Worm (Caenorhabditis elegans) whole organism, mixed stage, embryonic: ENCODE data around the gene str-188.
A peak's percentile ranks its signal among the peaks of the same experiment; 100 is the strongest.

ENCODE experiments used
- blmp-1 ChIP-seq: fragments of 150-350 bp; optimal IDR thresholded peaks from 2 replicates; lab custom pipeline; 2014; ENCODE audit warnings: missing biosample characterization, missing genetic modification characterization
- ceh-83 ChIP-seq: fragments of 200-800 bp; sonication (Bioruptor generic); optimal IDR thresholded peaks from 2 replicates; lab custom pipeline; 2018; ENCODE audit warnings: mild to moderate bottlenecking, missing genetic modification characterization, missing compliant biosample characterization
- ces-1 ChIP-seq: fragments of 150-350 bp; optimal IDR thresholded peaks from 2 replicates; lab custom pipeline; 2014; ENCODE audit warnings: missing biosample characterization, missing genetic modification reagents, missing genetic modification characterization
- lin-13 ChIP-seq: fragments of 150-350 bp; optimal IDR thresholded peaks from 2 replicates; lab custom pipeline; 2014; ENCODE audit warnings: missing biosample characterization, missing genetic modification characterization
- lin-32 ChIP-seq: fragments of 200-800 bp; sonication (Bioruptor generic); optimal IDR thresholded peaks from 2 replicates; lab custom pipeline; 2018; ENCODE audit warnings: mild to moderate bottlenecking, missing genetic modification characterization, missing compliant biosample characterization
- mab-5 ChIP-seq: fragments of 150-350 bp; optimal IDR thresholded peaks from 2 replicates; lab custom pipeline; 2014; ENCODE audit warnings: missing biosample characterization, missing genetic modification characterization
- nhr-12 ChIP-seq: fragments of 150-350 bp; optimal IDR thresholded peaks from 2 replicates; lab custom pipeline; 2014; ENCODE audit warnings: missing biosample characterization, missing genetic modification characterization
- nhr-76 ChIP-seq: sonication (generic microtip); optimal IDR thresholded peaks from 2 replicates; lab custom pipeline; 2017; ENCODE audit warnings: missing biosample characterization, missing genetic modification characterization
- pha-4 ChIP-seq: fragments of 150-350 bp; optimal IDR thresholded peaks from 2 replicates; lab custom pipeline; 2018; ENCODE audit warnings: missing biosample characterization, missing genetic modification reagents, missing genetic modification characterization
- snpc-4 ChIP-seq: fragments of 150-350 bp; optimal IDR thresholded peaks from 2 replicates; lab custom pipeline; 2014; ENCODE audit warnings: missing biosample characterization, missing genetic modification characterization
- tbx-8 ChIP-seq: fragments of 200-800 bp; sonication (Bioruptor generic); optimal IDR thresholded peaks from 2 replicates; lab custom pipeline; 2018; ENCODE audit warnings: mild to moderate bottlenecking, missing genetic modification characterization, moderate library complexity, missing compliant biosample characterization
- unc-39 ChIP-seq: fragments of 150-350 bp; optimal IDR thresholded peaks from 2 replicates; lab custom pipeline; 2014; ENCODE audit warnings: missing biosample characterization, missing genetic modification characterization
- unc-62 ChIP-seq: fragments of 150-350 bp; optimal IDR thresholded peaks from 2 replicates; lab custom pipeline; 2014; ENCODE audit warnings: missing biosample characterization, missing genetic modification reagents, missing genetic modification characterization

DNA sequence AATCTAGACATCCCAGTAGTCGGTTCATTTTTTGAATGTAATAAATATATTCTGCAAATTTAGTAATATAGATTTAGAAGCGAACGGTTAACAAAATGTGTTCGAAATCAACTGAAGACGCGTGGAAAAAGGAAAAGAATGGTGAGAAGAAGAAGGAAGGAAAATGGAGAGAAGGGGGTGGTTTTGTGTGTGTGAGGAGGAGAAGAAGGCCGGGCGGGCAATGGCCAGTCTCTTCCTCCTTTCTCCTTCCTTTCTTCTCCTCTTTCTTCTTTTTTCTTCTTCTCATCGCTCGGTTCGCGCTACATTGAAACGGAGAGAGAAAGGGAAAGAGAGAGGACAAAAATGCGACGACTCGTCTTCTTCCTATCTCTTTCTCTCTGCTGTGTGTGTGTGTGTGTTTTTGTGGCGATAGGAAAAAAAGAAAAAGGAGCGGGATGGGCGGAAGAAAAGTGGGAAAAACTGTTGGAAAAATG is 24.4 kb upstream of the str-188 start, which contains the start of gene ztf-9:
- TF ChIP-seq tbx-8 (GFP tag; lab: Kevin White, UChicago) (no peak), ceh-83 (GFP tag; lab: Kevin White, UChicago) (no peak), pha-4 (tag; lab: Kevin White, UChicago) (no peak), unc-39 (tag; lab: Kevin White, UChicago) (no peak), snpc-4 (tag; lab: Kevin White, UChicago) (no peak), ces-1 (GFP tag; lab: Kevin White, UChicago) (peak; percentile 17), nhr-76 (tag; lab: Kevin White, UChicago) (no peak), nhr-12 (no peak), lin-13 (peak; percentile 27), mab-5 (tag; lab: Kevin White, UChicago) (no peak), blmp-1 (peak; percentile 85), unc-62 (GFP tag; lab: Kevin White, UChicago) (peak; percentile 16), lin-32 (GFP tag; lab: Kevin White, UChicago) (no peak)
